Worm (Caenorhabditis elegans) whole organism, L4 larva: ENCODE data around the gene F21D5.9.

ENCODE experiments used
- ZK546.5 ChIP-seq, 2 experiments: sonication (generic microtip); optimal IDR thresholded peaks; 2 replicates each; lab custom pipeline; 2017; ENCODE audit warnings: missing biosample characterization in 2 of 2, missing genetic modification characterization in 2 of 2
- daf-19 ChIP-seq: fragments of 200-800 bp; sonication (Bioruptor generic); conservative IDR thresholded peaks from 2 replicates; pipeline ENCODE4 v1.3.6; 2022; ENCODE audit warnings: missing genetic modification characterization, missing compliant biosample characterization
- jun-1 ChIP-seq: fragments of 150-350 bp; optimal IDR thresholded peaks from 2 replicates; lab custom pipeline; 2014; ENCODE audit warnings: missing biosample characterization, missing genetic modification reagents, missing genetic modification characterization
- lin-13 ChIP-seq: fragments of 150-350 bp; optimal IDR thresholded peaks from 2 replicates; lab custom pipeline; 2014; ENCODE audit warnings: missing biosample characterization, missing genetic modification reagents, missing genetic modification characterization
- lsy-2 ChIP-seq, 2 experiments: fragments of 150-350 bp in 1 of 2; sonication (generic microtip) in 1 of 2; optimal IDR thresholded peaks; 2 replicates each; lab custom pipeline; 2014 to 2017; ENCODE audit warnings: missing biosample characterization in 2 of 2, missing genetic modification characterization in 2 of 2
- nhr-41 ChIP-seq: fragments of 200-800 bp; sonication (Bioruptor generic); IDR thresholded peaks from 2 replicates; pipeline ENCODE4 v1.3.6; 2022; ENCODE audit warnings: missing genetic modification reagents, missing genetic modification characterization, missing compliant biosample characterization
- pha-4 ChIP-seq, 2 experiments: fragments of 150-350 bp in 1 of 2; fragments of 200-800 bp in 1 of 2; sonication (Bioruptor generic) in 1 of 2; IDR thresholded peaks in 1 of 2; optimal IDR thresholded peaks in 1 of 2; 2 replicates each; pipeline versions ENCODE4 v1.3.6 to Lab custom; 2014 to 2022; ENCODE audit warnings: missing genetic modification characterization in 2 of 2, missing genetic modification reagents in 2 of 2, missing biosample characterization in 1 of 2, missing compliant biosample characterization in 1 of 2
- unc-39 ChIP-seq: sonication (generic microtip); optimal IDR thresholded peaks from 2 replicates; lab custom pipeline; 2017; ENCODE audit warnings: missing biosample characterization, missing genetic modification characterization
- unc-62 ChIP-seq, 3 experiments: fragments of 150-350 bp in 1 of 3; sonication (generic microtip); optimal IDR thresholded peaks in 2 of 3; peaks in 1 of 3; 1 replicate in 1 of 3; 2 replicates in 2 of 3; lab custom pipeline; 2014 to 2017; ENCODE audit warnings: missing biosample characterization in 3 of 3, missing genetic modification characterization in 3 of 3, missing genetic modification reagents in 3 of 3, missing genotype in 1 of 3
- zag-1 ChIP-seq: fragments of 150-350 bp; optimal IDR thresholded peaks from 2 replicates; lab custom pipeline; 2014; ENCODE audit warnings: missing biosample characterization, missing genetic modification characterization
- zip-2 ChIP-seq: fragments of 150-350 bp; optimal IDR thresholded peaks from 2 replicates; lab custom pipeline; 2014; ENCODE audit warnings: missing biosample characterization, missing genetic modification characterization
- ztf-11 ChIP-seq: fragments of 150-350 bp; optimal IDR thresholded peaks from 2 replicates; lab custom pipeline; 2014; ENCODE audit warnings: missing biosample characterization, missing genetic modification characterization

DNA sequence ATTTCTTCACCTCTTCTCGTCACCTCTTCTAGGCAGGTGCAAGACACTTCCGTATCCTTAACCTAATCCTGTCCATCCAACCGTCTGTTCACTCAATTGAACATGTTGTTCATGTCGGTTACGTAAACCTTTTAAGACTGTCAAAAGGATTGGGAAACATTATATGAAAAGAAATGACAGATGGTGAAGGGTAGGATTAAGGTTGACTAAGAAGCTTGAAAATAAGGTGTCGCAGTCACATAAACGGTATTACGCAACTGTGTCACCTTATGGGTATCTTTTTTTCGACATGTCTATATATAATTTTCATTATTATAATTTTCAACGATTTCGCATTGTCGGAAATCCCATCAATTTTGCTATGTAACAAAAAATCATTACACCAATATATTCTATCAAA lies 1.0 kb upstream of the F21D5.9 start:
- no peak for TF ChIP-seq unc-62 (GFP tag; optimal IDR thresholded peaks at IDR 0.05 in 1 of 2; lab: Kevin White, UChicago)
- TF ChIP-seq unc-62 (tag; optimal IDR thresholded peaks at IDR 0.05; lab: Kevin White, UChicago): no peak
- no peak for TF ChIP-seq pha-4 (GFP tag; IDR thresholded peaks at IDR 0.05; lab: Robert Waterston, UW)
- no peak for TF ChIP-seq pha-4 (tag; optimal IDR thresholded peaks at IDR 0.05; lab: Kevin White, UChicago)
- TF ChIP-seq ZK546.5 (tag; optimal IDR thresholded peaks at IDR 0.05; lab: Kevin White, UChicago): no peak
- no peak for TF ChIP-seq jun-1 (tag; lab: Kevin White, UChicago)
- TF ChIP-seq lsy-2 (tag; optimal IDR thresholded peaks at IDR 0.05; lab: Kevin White, UChicago): no peak
- no peak for TF ChIP-seq zip-2 (tag; lab: Kevin White, UChicago)
- TF ChIP-seq lin-13 (GFP tag; lab: Kevin White, UChicago): no peak
- TF ChIP-seq ztf-11: no peak
- no peak for TF ChIP-seq unc-39 (tag; lab: Kevin White, UChicago)
- no peak for TF ChIP-seq daf-19
- no peak for TF ChIP-seq zag-1 (tag; lab: Kevin White, UChicago)
- TF ChIP-seq nhr-41 (GFP tag; lab: Robert Waterston, UW): no peak
